Fruit fly (Drosophila melanogaster) S2 (cell line): ENCODE data around the gene CG32793.

Experiments
- CG8478 ChIP-seq: fragments of >200 bp; optimal IDR thresholded peaks from 2 replicates; lab custom pipeline; 2018
- CTCF ChIP-seq, 2 experiments: fragments of >200 bp; optimal IDR thresholded peaks; 2 replicates each; lab custom pipeline; 2018

dm6 chrX:2947545-2948072 lies 18.0 kb downstream of the CG32793 start, which contains the start of gene CG3603:
- TF ChIP-seq CG8478 (no peak), CTCF (optimal IDR thresholded peaks at IDR 0.05; lab: Kevin White, UChicago) (no peak)
